Fruit fly (Drosophila melanogaster) whole organism, pupa: ENCODE data around the gene repo.

ENCODE experiments used
- CG10348 ChIP-seq: fragments of 200-800 bp; sonication (Bioruptor generic); IDR thresholded peaks from 2 replicates; pipeline ENCODE4 v1.3.6; 2022; ENCODE audit warnings: missing biosample characterization, missing genetic modification characterization
- CG12605 ChIP-seq: fragments of 200-800 bp; sonication (Bioruptor generic); IDR thresholded peaks from 2 replicates; pipeline ENCODE4 v1.3.6; 2022; ENCODE audit warnings: missing biosample characterization, missing genetic modification characterization
- CG13204 ChIP-seq: fragments of 200-800 bp; sonication (Bioruptor generic); optimal IDR thresholded peaks from 2 replicates; lab custom pipeline; 2018; ENCODE audit warnings: missing biosample characterization, mild to moderate bottlenecking, missing genetic modification characterization, moderate library complexity
- CG14655 ChIP-seq: fragments of 200-800 bp; sonication (Bioruptor generic); optimal IDR thresholded peaks from 3 replicates; lab custom pipeline; 2017; ENCODE audit warnings: mild to moderate bottlenecking, missing biosample characterization, missing genetic modification reagents, missing genetic modification characterization
- CG15710 ChIP-seq: fragments of 200-800 bp; sonication (Bioruptor generic); optimal IDR thresholded peaks from 2 replicates; lab custom pipeline; 2018; ENCODE audit warnings: missing biosample characterization, mild to moderate bottlenecking, missing genetic modification characterization, moderate library complexity
- CG17806 ChIP-seq: fragments of 200-800 bp; sonication (Bioruptor generic); optimal IDR thresholded peaks from 2 replicates; lab custom pipeline; 2018; ENCODE audit warnings: missing biosample characterization, mild to moderate bottlenecking, missing genetic modification characterization, moderate library complexity
- CG32121 ChIP-seq: fragments of 200-800 bp; sonication (Bioruptor generic); IDR thresholded peaks from 2 replicates; pipeline ENCODE4 v1.3.6; 2022; ENCODE audit warnings: missing biosample characterization, missing genetic modification characterization
- CG34367 ChIP-seq: fragments of 200-800 bp; sonication (Bioruptor generic); optimal IDR thresholded peaks from 2 replicates; lab custom pipeline; 2018; ENCODE audit warnings: missing biosample characterization, mild to moderate bottlenecking, missing genetic modification characterization
- CG4496 ChIP-seq: fragments of 200-800 bp; sonication (Bioruptor generic); IDR thresholded peaks from 3 replicates; pipeline ENCODE4 v1.3.6; 2022; ENCODE audit warnings: missing biosample characterization, missing genetic modification characterization
- CG8159 ChIP-seq: fragments of 200-800 bp; sonication (Bioruptor generic); optimal IDR thresholded peaks from 3 replicates; lab custom pipeline; 2018; ENCODE audit warnings: missing biosample characterization, mild to moderate bottlenecking, missing genetic modification characterization, moderate library complexity
- CG8301 ChIP-seq: fragments of 200-800 bp; sonication (Bioruptor generic); optimal IDR thresholded peaks from 2 replicates; lab custom pipeline; 2018; ENCODE audit warnings: missing biosample characterization, mild to moderate bottlenecking, missing genetic modification characterization
- CG9948 ChIP-seq: fragments of 200-800 bp; sonication (Bioruptor generic); optimal IDR thresholded peaks from 2 replicates; lab custom pipeline; 2018; ENCODE audit warnings: missing biosample characterization, mild to moderate bottlenecking, missing genetic modification characterization, moderate library complexity
- D1 ChIP-seq: fragments of 200-800 bp; sonication (Bioruptor generic); optimal IDR thresholded peaks from 2 replicates; lab custom pipeline; 2018; ENCODE audit warnings: missing biosample characterization, mild to moderate bottlenecking, missing genetic modification characterization, moderate library complexity
- EcR ChIP-seq: fragments of 200-800 bp; sonication (Bioruptor generic); optimal IDR thresholded peaks from 3 replicates; lab custom pipeline; 2019; ENCODE audit warnings: missing biosample characterization, missing genetic modification characterization, mild to moderate bottlenecking, moderate library complexity, missing genetic modification reagents
- Ets98B ChIP-seq: fragments of 200-800 bp; sonication (Bioruptor generic); IDR thresholded peaks from 2 replicates; pipeline ENCODE4 v1.3.6; 2022; ENCODE audit warnings: missing biosample characterization, missing genetic modification characterization
- Pif1A ChIP-seq: fragments of 200-800 bp; sonication (Bioruptor generic); optimal IDR thresholded peaks from 3 replicates; lab custom pipeline; 2016; ENCODE audit warnings: missing biosample characterization, missing genetic modification characterization
- Pif1B ChIP-seq: fragments of 200-800 bp; sonication (Bioruptor generic); optimal IDR thresholded peaks from 3 replicates; lab custom pipeline; 2016; ENCODE audit warnings: missing biosample characterization, missing genetic modification characterization
- Snoo ChIP-seq: fragments of 200-800 bp; sonication (Bioruptor generic); optimal IDR thresholded peaks from 3 replicates; lab custom pipeline; 2017; ENCODE audit warnings: missing biosample characterization, mild to moderate bottlenecking, missing genetic modification characterization, inconsistent platforms
- fd96Ca ChIP-seq: fragments of 200-800 bp; sonication (Bioruptor generic); IDR thresholded peaks from 3 replicates; pipeline ENCODE4 v1.3.6; 2022; ENCODE audit warnings: missing biosample characterization, missing genetic modification characterization
- gl ChIP-seq: fragments of 200-800 bp; sonication (Bioruptor generic); optimal IDR thresholded peaks from 2 replicates; lab custom pipeline; 2018; ENCODE audit warnings: missing biosample characterization, mild to moderate bottlenecking, missing genetic modification characterization
- rn ChIP-seq: fragments of 200-800 bp; sonication (Bioruptor generic); IDR thresholded peaks from 2 replicates; pipeline ENCODE4 v1.3.6; 2022; ENCODE audit warnings: missing biosample characterization, missing genetic modification characterization

The repo gene

dm6 chr3R:18196991-18197801, 38.8 kb upstream of the repo start:
- TF ChIP-seq CG4496 (GFP tag; lab: Robert Waterston, UW) (no peak), CG34367 (tag; lab: Kevin White, UChicago) (peak; percentile 82), CG32121 (GFP tag; lab: Robert Waterston, UW) (no peak), CG8301 (tag; lab: Kevin White, UChicago) (peak; percentile 71), CG13204 (GFP tag; lab: Kevin White, UChicago) (peak; percentile 95), CG9948 (peak; percentile 42), Pif1A (peak; percentile 90), CG15710 (tag; lab: Kevin White, UChicago) (peak; percentile 72), gl (tag; lab: Kevin White, UChicago) (peak; percentile 97), EcR (GFP tag; lab: Kevin White, UChicago) (peak; percentile 72), rn (GFP tag; lab: Robert Waterston, UW) (no peak), CG10348 (GFP tag; lab: Robert Waterston, UW) (no peak), D1 (peak; percentile 68), CG14655 (peak; percentile 73), Snoo (tag; lab: Kevin White, UChicago) (peak; percentile 41), Pif1B (GFP tag; lab: Kevin White, UChicago) (peak; percentile 86), fd96Ca (no peak), CG12605 (GFP tag; lab: Robert Waterston, UW) (no peak), CG17806 (tag; lab: Kevin White, UChicago) (peak; percentile 70), CG8159 (tag; lab: Kevin White, UChicago) (peak; percentile 60), Ets98B (GFP tag; lab: Robert Waterston, UW) (no peak)

- TF ChIP-seq CG32121 (GFP tag; lab: Robert Waterston, UW) (no peak), EcR (GFP tag; lab: Kevin White, UChicago) (no peak), D1 (no peak), gl (tag; lab: Kevin White, UChicago) (no peak), CG9948 (no peak), CG34367 (tag; lab: Kevin White, UChicago) (no peak), CG14655 (no peak), Pif1B (GFP tag; lab: Kevin White, UChicago) (no peak), fd96Ca (no peak), Ets98B (GFP tag; lab: Robert Waterston, UW) (no peak), CG15710 (tag; lab: Kevin White, UChicago) (no peak), CG8159 (tag; lab: Kevin White, UChicago) (no peak), CG4496 (GFP tag; lab: Robert Waterston, UW) (no peak), CG17806 (tag; lab: Kevin White, UChicago) (no peak), rn (GFP tag; lab: Robert Waterston, UW) (no peak), CG10348 (GFP tag; lab: Robert Waterston, UW) (no peak), CG12605 (GFP tag; lab: Robert Waterston, UW) (no peak), Pif1A (no peak), Snoo (tag; lab: Kevin White, UChicago) (no peak)
These were observed 38.2 kb upstream of the repo start for dm6 chr3R:18197802-18198148.

- no peak for TF ChIP-seq CG12605 (GFP tag; lab: Robert Waterston, UW)
- peak; percentile 9 for TF ChIP-seq CG8301 (tag; lab: Kevin White, UChicago)
- no peak for TF ChIP-seq CG14655
- peak; percentile 31 for TF ChIP-seq Pif1A
- TF ChIP-seq Pif1B (GFP tag; lab: Kevin White, UChicago) = peak; percentile 47
- TF ChIP-seq CG13204 (GFP tag; lab: Kevin White, UChicago) = peak; percentile 23
- TF ChIP-seq gl (tag; lab: Kevin White, UChicago) = peak; percentile 54
- TF ChIP-seq Snoo (tag; lab: Kevin White, UChicago) = peak; percentile 35
- no peak for TF ChIP-seq D1
- TF ChIP-seq EcR (GFP tag; lab: Kevin White, UChicago) = no peak
- TF ChIP-seq, all 21 proteins: peak for 6
These were observed 37.4 kb upstream of the repo start for dm6 chr3R:18198518-18199118.

dm6 chr3R:18199177-18199884, 36.7 kb upstream of the repo start, which contains the start of the genes Ssdp and CG7985:
TSS of gene Ssdp (minus strand) at chr3R:18199595.
TSS of gene CG7985 (plus strand) at chr3R:18199857.
- TF ChIP-seq D1 = no peak
- no peak for TF ChIP-seq CG34367 (tag; lab: Kevin White, UChicago)

dm6 chr3R:18199885-18200249, 36.1 kb upstream of the repo start:
- no peak for TF ChIP-seq CG14655
- no peak for TF ChIP-seq CG4496 (GFP tag; lab: Robert Waterston, UW)
- TF ChIP-seq CG9948 = no peak
- TF ChIP-seq Pif1A = no peak
- TF ChIP-seq Pif1B (GFP tag; lab: Kevin White, UChicago) = no peak

- TF ChIP-seq Pif1A (no peak), Pif1B (GFP tag; lab: Kevin White, UChicago) (no peak), CG17806 (tag; lab: Kevin White, UChicago) (no peak), CG15710 (tag; lab: Kevin White, UChicago) (no peak), CG4496 (GFP tag; lab: Robert Waterston, UW) (no peak), CG32121 (GFP tag; lab: Robert Waterston, UW) (no peak), gl (tag; lab: Kevin White, UChicago) (no peak), CG8159 (tag; lab: Kevin White, UChicago) (no peak)
These were observed 27.5 kb upstream of the repo start, which contains the start of gene CG44158 for dm6 chr3R:18208479-18208878. TSS of gene CG44158 (plus strand) at chr3R:18208779.
